Fruit fly (Drosophila melanogaster): ENCODE results near the gene Poxm.

Poxm gene

dm6 chr3R:8333768-8334470 lies at the start of gene Poxm (continued):
- TF ChIP-seq crc (GFP tag; optimal IDR thresholded peaks at IDR 0.05) (no peak), CG11695 (GFP tag; IDR thresholded peaks at IDR 0.05) (peak; percentile 83; the same call in 2 of the 3 replicates), chinmo (GFP tag; IDR thresholded peaks at IDR 0.05; ENCODE audit: partially characterized antibody) (no peak), CG13296 (GFP tag; optimal IDR thresholded peaks at IDR 0.05) (peak; percentile 80), H2.0 (GFP tag; IDR thresholded peaks at IDR 0.05) (peak; percentile 53), CG13123 (GFP tag; optimal IDR thresholded peaks at IDR 0.05) (peak; percentile 74), CG12104 (GFP tag; optimal IDR thresholded peaks at IDR 0.05) (peak; percentile 87), CG2199 (GFP tag; IDR thresholded peaks at IDR 0.05) (0 out of 3 replicates have a peak, but pooled peaks have one; percentile 10), prd (optimal IDR thresholded peaks at IDR 0.05) (no peak), prd (GFP tag; IDR thresholded peaks at IDR 0.05) (peak; percentile 96), CG3838 (GFP tag; optimal IDR thresholded peaks at IDR 0.05) (peak; percentile 3), Chrac-16 (GFP tag; optimal IDR thresholded peaks at IDR 0.05) (peak; percentile 87), repo (GFP tag; optimal IDR thresholded peaks at IDR 0.05) (no peak), CG18262 (tag; optimal IDR thresholded peaks at IDR 0.05) (peak; percentile 97), CG1603 (tag; optimal IDR thresholded peaks at IDR 0.05) (peak; percentile 28), bsh (GFP tag; optimal IDR thresholded peaks at IDR 0.05) (peak; percentile 91 to 93), CG2712 (tag; optimal IDR thresholded peaks at IDR 0.05) (peak; percentile 96), Scr (GFP tag; IDR thresholded peaks at IDR 0.05; ENCODE audit: partially characterized antibody) (no peak; the same call in 1 of the 2 replicates), CG3281 (GFP tag; optimal IDR thresholded peaks at IDR 0.05) (no peak), CG13894 (tag; optimal IDR thresholded peaks at IDR 0.05) (no peak), nmo (GFP tag; optimal IDR thresholded peaks at IDR 0.05) (peak; percentile 98), lola (GFP tag; optimal IDR thresholded peaks at IDR 0.05) (peak in 2 of 3 experiments; percentile 56 to 96), salm (tag; optimal IDR thresholded peaks at IDR 0.05) (peak; percentile 77), Dref (GFP tag; IDR thresholded peaks at IDR 0.05) (no peak), tup (GFP tag; optimal IDR thresholded peaks at IDR 0.05) (peak; percentile 60), sens (GFP tag) (peak; percentile 96), wor (GFP tag; IDR thresholded peaks at IDR 0.05) (peak; percentile 82; the same call in 1 of the 2 replicates), CG4360 (GFP tag; IDR thresholded peaks at IDR 0.05) (peak; percentile 10), MBD-R2 (GFP tag; IDR thresholded peaks at IDR 0.05) (no peak), Pdp1 (GFP tag; optimal IDR thresholded peaks at IDR 0.05) (peak; percentile 76 to 77), CG32532 (GFP tag; IDR thresholded peaks at IDR 0.05) (peak; percentile 66), CG30431 (GFP tag; optimal IDR thresholded peaks at IDR 0.05) (peak; percentile 90), CG4328 (GFP tag; optimal IDR thresholded peaks at IDR 0.05) (peak; percentile 86), CG18619 (GFP tag; optimal IDR thresholded peaks at IDR 0.05) (peak; percentile 88), stwl (tag; optimal IDR thresholded peaks at IDR 0.05) (no peak), sima (GFP tag; optimal IDR thresholded peaks at IDR 0.05) (no peak), en (GFP tag; optimal IDR thresholded peaks at IDR 0.05) (no peak), CG14050 (GFP tag; IDR thresholded peaks at IDR 0.05) (peak; percentile 69), Sry-δ (GFP tag; optimal IDR thresholded peaks at IDR 0.05) (no peak), Hsf (GFP tag; optimal IDR thresholded peaks at IDR 0.05) (peak; percentile 82), org-1 (GFP tag; optimal IDR thresholded peaks at IDR 0.05) (peak; percentile 87), vvl (GFP tag; IDR thresholded peaks at IDR 0.05) (peak; percentile 89), CG7372 (GFP tag; IDR thresholded peaks at IDR 0.05) (peak; percentile 89)
